Fruit fly (Drosophila melanogaster) whole organism, prepupa: ENCODE results near the gene CG12099.

Experiments used
- Blimp-1 ChIP-seq: fragments of 200-800 bp; sonication (Bioruptor generic); optimal IDR thresholded peaks from 3 replicates; lab custom pipeline; 2017; ENCODE audit warnings: missing biosample characterization, missing genetic modification characterization, mild to moderate bottlenecking, moderate library complexity, missing genetic modification reagents
- CG10631 ChIP-seq: fragments of 200-800 bp; sonication (Bioruptor generic); optimal IDR thresholded peaks from 2 replicates; lab custom pipeline; 2016; ENCODE audit warnings: missing biosample characterization, missing genetic modification characterization
- CG10669 ChIP-seq: fragments of 200-800 bp; sonication (Bioruptor generic); optimal IDR thresholded peaks from 3 replicates; lab custom pipeline; 2018; ENCODE audit warnings: missing biosample characterization, mild to moderate bottlenecking, missing genetic modification characterization, moderate library complexity
- CG11294 ChIP-seq: fragments of 200-800 bp; sonication (Bioruptor generic); IDR thresholded peaks from 2 replicates; pipeline ENCODE4 v1.3.6; 2022; ENCODE audit warnings: missing biosample characterization, missing genetic modification characterization
- CG11762 ChIP-seq: fragments of 200-800 bp; sonication (Bioruptor generic); optimal IDR thresholded peaks from 3 replicates; lab custom pipeline; 2016; ENCODE audit warnings: missing biosample characterization, missing genetic modification characterization; ENCODE audit not compliant: insufficient read depth
- CG11902 ChIP-seq: fragments of 200-800 bp; sonication (Bioruptor generic); optimal IDR thresholded peaks from 3 replicates; lab custom pipeline; 2016; ENCODE audit warnings: missing biosample characterization, missing genetic modification characterization
- CG15336 ChIP-seq: fragments of 200-800 bp; sonication (Bioruptor generic); IDR thresholded peaks from 2 replicates; pipeline ENCODE4 v1.3.6; 2022; ENCODE audit warnings: missing biosample characterization, missing genetic modification characterization
- CG1621 ChIP-seq: fragments of 200-800 bp; sonication (Bioruptor generic); optimal IDR thresholded peaks from 3 replicates; lab custom pipeline; 2018; ENCODE audit warnings: missing biosample characterization, mild to moderate bottlenecking, missing genetic modification characterization
- CG16779 ChIP-seq: fragments of 200-800 bp; sonication (Bioruptor generic); optimal IDR thresholded peaks from 3 replicates; lab custom pipeline; 2017; ENCODE audit warnings: missing biosample characterization, mild to moderate bottlenecking, missing genetic modification characterization
- CG3032 ChIP-seq: fragments of 200-800 bp; optimal IDR thresholded peaks from 2 replicates; lab custom pipeline; 2019; ENCODE audit warnings: missing biosample characterization, mild to moderate bottlenecking, missing genetic modification characterization, moderate library complexity
- CG31627 ChIP-seq: fragments of 200-800 bp; sonication (Bioruptor generic); optimal IDR thresholded peaks from 3 replicates; lab custom pipeline; 2016; ENCODE audit warnings: missing biosample characterization, missing genetic modification characterization
- CG3919 ChIP-seq: fragments of 200-800 bp; sonication (Bioruptor generic); optimal IDR thresholded peaks from 3 replicates; lab custom pipeline; 2016; ENCODE audit warnings: missing biosample characterization, missing genetic modification characterization
- CG4318 ChIP-seq: fragments of 200-800 bp; sonication (Bioruptor generic); optimal IDR thresholded peaks from 3 replicates; lab custom pipeline; 2017; ENCODE audit warnings: missing biosample characterization, mild to moderate bottlenecking, missing genetic modification characterization
- CG6163 ChIP-seq: fragments of 200-800 bp; sonication (Bioruptor generic); IDR thresholded peaks from 3 replicates; pipeline ENCODE4 v1.3.6; 2022; ENCODE audit warnings: missing biosample characterization, missing genetic modification characterization
- CG6808 ChIP-seq: fragments of 200-800 bp; sonication (Bioruptor generic); optimal IDR thresholded peaks from 3 replicates; lab custom pipeline; 2017; ENCODE audit warnings: missing biosample characterization, missing genetic modification characterization, mild to moderate bottlenecking, moderate library complexity, missing genetic modification reagents
- CG6854 ChIP-seq: fragments of 200-800 bp; sonication (Bioruptor generic); optimal IDR thresholded peaks from 2 replicates; lab custom pipeline; 2017; ENCODE audit warnings: missing biosample characterization, mild to moderate bottlenecking, missing genetic modification characterization
- CG7368 ChIP-seq: fragments of 200-800 bp; sonication (Bioruptor generic); optimal IDR thresholded peaks from 3 replicates; lab custom pipeline; 2016; ENCODE audit warnings: missing biosample characterization, missing genetic modification characterization
- CG8119 ChIP-seq: fragments of 200-800 bp; sonication (Bioruptor generic); IDR thresholded peaks from 3 replicates; pipeline ENCODE4 v1.3.6; 2022; ENCODE audit warnings: missing biosample characterization, missing genetic modification characterization
- CG8319 ChIP-seq: fragments of 200-800 bp; sonication (Bioruptor generic); optimal IDR thresholded peaks from 3 replicates; lab custom pipeline; 2016; ENCODE audit warnings: missing biosample characterization, missing genetic modification characterization
- CG8632 ChIP-seq: fragments of 200-800 bp; sonication (Bioruptor generic); optimal IDR thresholded peaks from 3 replicates; lab custom pipeline; 2016; ENCODE audit warnings: missing biosample characterization, missing genetic modification characterization
- CG9139 ChIP-seq: fragments of 200-800 bp; sonication (Bioruptor generic); optimal IDR thresholded peaks from 3 replicates; lab custom pipeline; 2017; ENCODE audit warnings: missing biosample characterization, mild to moderate bottlenecking, missing genetic modification characterization
- Eip78C ChIP-seq: fragments of 200-800 bp; sonication (Bioruptor generic); peaks from one replicate; lab custom pipeline; 2016; ENCODE audit warnings: missing biosample characterization, missing genetic modification characterization
- Eip93F ChIP-seq: fragments of 200-800 bp; sonication (Bioruptor generic); optimal IDR thresholded peaks from 2 replicates; lab custom pipeline; 2016; ENCODE audit warnings: missing biosample characterization, mild to moderate bottlenecking, missing genetic modification characterization
- Ets21C ChIP-seq: fragments of 200-800 bp; sonication (Bioruptor generic); optimal IDR thresholded peaks from 3 replicates; lab custom pipeline; 2016; ENCODE audit warnings: missing biosample characterization, missing genetic modification characterization
- Gug ChIP-seq: fragments of 200-800 bp; sonication (Bioruptor generic); IDR thresholded peaks from 2 replicates; pipeline ENCODE4 v1.3.6; 2022; ENCODE audit warnings: missing biosample characterization, missing genetic modification characterization
- Hr38 ChIP-seq: sonication (Bioruptor generic); optimal IDR thresholded peaks from 2 replicates; lab custom pipeline; 2016; ENCODE audit warnings: missing biosample characterization, missing genetic modification characterization
- Hr39 ChIP-seq: fragments of 200-800 bp; sonication (Bioruptor generic); optimal IDR thresholded peaks from 2 replicates; lab custom pipeline; 2016; ENCODE audit warnings: missing biosample characterization, missing genetic modification characterization
- Hr4 ChIP-seq: fragments of 200-800 bp; sonication (Bioruptor generic); optimal IDR thresholded peaks from 3 replicates; lab custom pipeline; 2016; ENCODE audit warnings: missing biosample characterization, missing genetic modification characterization
- Lpt ChIP-seq: fragments of 200-800 bp; sonication (Bioruptor generic); optimal IDR thresholded peaks from 3 replicates; lab custom pipeline; 2016; ENCODE audit warnings: missing biosample characterization, missing genetic modification characterization
- Met ChIP-seq: fragments of 200-800 bp; sonication (Bioruptor generic); optimal IDR thresholded peaks from 3 replicates; lab custom pipeline; 2016; ENCODE audit warnings: missing biosample characterization, missing genetic modification characterization
- OdsH ChIP-seq: fragments of 200-800 bp; sonication (Bioruptor generic); optimal IDR thresholded peaks from 3 replicates; lab custom pipeline; 2016; ENCODE audit warnings: missing biosample characterization, missing genetic modification characterization
- Smox ChIP-seq: fragments of 200-800 bp; sonication (Bioruptor generic); optimal IDR thresholded peaks from 3 replicates; lab custom pipeline; 2016; ENCODE audit warnings: missing biosample characterization, missing genetic modification characterization
- Sox102F ChIP-seq: fragments of 200-800 bp; sonication (Bioruptor generic); optimal IDR thresholded peaks from 2 replicates; lab custom pipeline; 2016; ENCODE audit warnings: missing biosample characterization, mild to moderate bottlenecking, missing genetic modification characterization
- Sox14 ChIP-seq: fragments of 200-800 bp; sonication (Bioruptor generic); optimal IDR thresholded peaks from 3 replicates; lab custom pipeline; 2016; ENCODE audit warnings: missing biosample characterization, missing genetic modification characterization
- Sox15 ChIP-seq: fragments of 200-800 bp; sonication (Bioruptor generic); optimal IDR thresholded peaks from 3 replicates; lab custom pipeline; 2016; ENCODE audit warnings: missing biosample characterization, missing genetic modification characterization
- achi ChIP-seq: fragments of 200-800 bp; sonication (Bioruptor generic); optimal IDR thresholded peaks from 3 replicates; lab custom pipeline; 2016; ENCODE audit warnings: missing biosample characterization, missing genetic modification characterization
- acj6 ChIP-seq: fragments of 200-800 bp; sonication (Bioruptor generic); optimal IDR thresholded peaks from 3 replicates; lab custom pipeline; 2016; ENCODE audit warnings: missing biosample characterization, missing genetic modification characterization
- cyc ChIP-seq: fragments of 200-800 bp; sonication (Bioruptor generic); optimal IDR thresholded peaks from 3 replicates; lab custom pipeline; 2016; ENCODE audit warnings: missing biosample characterization, missing genetic modification characterization
- dac ChIP-seq: fragments of 200-800 bp; sonication (Bioruptor generic); optimal IDR thresholded peaks from 2 replicates; lab custom pipeline; 2017; ENCODE audit warnings: missing biosample characterization, mild to moderate bottlenecking, missing genetic modification characterization
- dsx ChIP-seq: fragments of 200-800 bp; optimal IDR thresholded peaks from 3 replicates; lab custom pipeline; 2019; ENCODE audit warnings: missing biosample characterization, mild to moderate bottlenecking, missing genetic modification characterization, moderate library complexity; ENCODE audit not compliant: poor library complexity, severe bottlenecking
- eg ChIP-seq: fragments of 200-800 bp; sonication (Bioruptor generic); IDR thresholded peaks from 3 replicates; pipeline ENCODE4 v1.3.6; 2022; ENCODE audit warnings: missing biosample characterization, missing genetic modification characterization
- fd59A ChIP-seq: fragments of 200-800 bp; sonication (Bioruptor generic); optimal IDR thresholded peaks from 2 replicates; lab custom pipeline; 2017; ENCODE audit warnings: missing biosample characterization, mild to moderate bottlenecking, missing genetic modification characterization, missing genetic modification reagents
- fd85E ChIP-seq: fragments of 200-800 bp; sonication (Bioruptor generic); optimal IDR thresholded peaks from 3 replicates; lab custom pipeline; 2016; ENCODE audit warnings: missing biosample characterization, missing genetic modification characterization
- fkh ChIP-seq: fragments of 200-800 bp; sonication (Bioruptor generic); optimal IDR thresholded peaks from 3 replicates; lab custom pipeline; 2017; ENCODE audit warnings: missing biosample characterization, mild to moderate bottlenecking, missing genetic modification characterization, moderate library complexity
- lz ChIP-seq: fragments of 200-800 bp; sonication (Bioruptor generic); optimal IDR thresholded peaks from 3 replicates; lab custom pipeline; 2016; ENCODE audit warnings: missing biosample characterization, missing genetic modification characterization
- pdm3 ChIP-seq: fragments of 200-800 bp; sonication (Bioruptor generic); optimal IDR thresholded peaks from 3 replicates; lab custom pipeline; 2016; ENCODE audit warnings: missing biosample characterization, missing genetic modification characterization
- salr ChIP-seq, 2 experiments: fragments of 200-800 bp; sonication (Bioruptor generic); optimal IDR thresholded peaks; 3 replicates each; lab custom pipeline; 2016 to 2018; ENCODE audit warnings: missing biosample characterization in 2 of 2, missing genetic modification characterization in 2 of 2, mild to moderate bottlenecking in 1 of 2
- spab ChIP-seq: fragments of 200-800 bp; sonication (Bioruptor generic); optimal IDR thresholded peaks from 2 replicates; lab custom pipeline; 2017; ENCODE audit warnings: missing biosample characterization, mild to moderate bottlenecking, missing genetic modification characterization, missing genetic modification reagents
- svp ChIP-seq: fragments of 200-800 bp; sonication (Bioruptor generic); peaks from one replicate; lab custom pipeline; 2016; ENCODE audit warnings: missing biosample characterization, missing genetic modification characterization
- topi ChIP-seq: fragments of 200-800 bp; sonication (Bioruptor generic); optimal IDR thresholded peaks from 3 replicates; lab custom pipeline; 2016; ENCODE audit warnings: missing biosample characterization, missing genetic modification characterization
- vri ChIP-seq: fragments of 200-800 bp; sonication (Bioruptor generic); optimal IDR thresholded peaks from 3 replicates; lab custom pipeline; 2016; ENCODE audit warnings: missing biosample characterization, mild to moderate bottlenecking, missing genetic modification characterization

The CG12099 gene

dm6 chr3L:1517274-1518047 lies 40.8 kb downstream of the CG12099 start:
- TF ChIP-seq CG8319, result peak; percentile 57
- TF ChIP-seq Lpt, result peak; percentile 68
- TF ChIP-seq vri (GFP tag; lab: Kevin White, UChicago), result peak; percentile 64
- TF ChIP-seq Smox (GFP tag; lab: Kevin White, UChicago), result peak; percentile 72
- TF ChIP-seq Sox15 (GFP tag; lab: Kevin White, UChicago), result peak; percentile 44
- TF ChIP-seq lz (GFP tag; lab: Kevin White, UChicago), result peak; percentile 78
- TF ChIP-seq salr (GFP tag; optimal IDR thresholded peaks at IDR 0.05; lab: Kevin White, UChicago), result peak; percentile 42 to 47
- TF ChIP-seq CG8119 (GFP tag; lab: Robert Waterston, UW), result peak; percentile 72
- peak; percentile 50 for TF ChIP-seq CG10669 (GFP tag; lab: Kevin White, UChicago)
- peak; percentile 60 for TF ChIP-seq CG8632 (GFP tag; lab: Kevin White, UChicago)
- TF ChIP-seq CG11902, result peak; percentile 42
- no peak for TF ChIP-seq fkh (GFP tag; lab: Kevin White, UChicago)
- TF ChIP-seq fd85E, result peak; percentile 72
- no peak for TF ChIP-seq pdm3
- TF ChIP-seq OdsH (GFP tag; lab: Kevin White, UChicago), result peak; percentile 85
- TF ChIP-seq CG3919, result peak; percentile 86
- peak; percentile 61 for TF ChIP-seq CG11762 (GFP tag; lab: Kevin White, UChicago)
- peak; percentile 32 for TF ChIP-seq Blimp-1 (GFP tag; lab: Kevin White, UChicago)
- TF ChIP-seq CG31627, result peak; percentile 80
- peak; percentile 79 for TF ChIP-seq Met
- peak; percentile 76 for TF ChIP-seq Hr4 (GFP tag; lab: Kevin White, UChicago)
- TF ChIP-seq CG10631 (GFP tag; lab: Kevin White, UChicago), result peak; percentile 81
- peak; percentile 89 for TF ChIP-seq CG6163 (GFP tag; lab: Robert Waterston, UW)
- TF ChIP-seq topi (GFP tag; lab: Kevin White, UChicago), result peak; percentile 72
- peak; percentile 21 for TF ChIP-seq fd59A
- TF ChIP-seq acj6 (GFP tag; lab: Kevin White, UChicago), result peak; percentile 80
- TF ChIP-seq Gug (GFP tag; lab: Robert Waterston, UW), result peak; percentile 74
- TF ChIP-seq Hr38 (GFP tag; lab: Kevin White, UChicago), result peak; percentile 68
- no peak for TF ChIP-seq CG16779 (tag; lab: Kevin White, UChicago)
- TF ChIP-seq eg (GFP tag; lab: Robert Waterston, UW), result peak; percentile 81
- peak; percentile 82 for TF ChIP-seq svp
- peak; percentile 10 for TF ChIP-seq CG3032 (tag; lab: Kevin White, UChicago)
- TF ChIP-seq CG11294, result peak; percentile 56; the same call in 1 of the 2 replicates
- peak; percentile 79 for TF ChIP-seq Sox102F
- peak; percentile 74 for TF ChIP-seq CG7368 (GFP tag; lab: Kevin White, UChicago)
- peak; percentile 91 for TF ChIP-seq Eip78C (GFP tag; lab: Kevin White, UChicago)
- peak; percentile 45 for TF ChIP-seq CG9139 (GFP tag; lab: Kevin White, UChicago)
- peak; percentile 78 for TF ChIP-seq Hr39 (GFP tag; lab: Kevin White, UChicago)
- TF ChIP-seq CG1621, result peak; percentile 49
- peak; percentile 57 for TF ChIP-seq Ets21C
- TF ChIP-seq spab (GFP tag; lab: Kevin White, UChicago), result no peak
- TF ChIP-seq Sox14, result peak; percentile 60
- TF ChIP-seq achi (GFP tag; lab: Kevin White, UChicago), result peak; percentile 75
- TF ChIP-seq cyc (GFP tag; lab: Kevin White, UChicago), result peak; percentile 77
- TF ChIP-seq Eip93F, result no peak
- no peak for TF ChIP-seq dsx (GFP tag; lab: Kevin White, UChicago)
- TF ChIP-seq CG15336 (GFP tag; lab: Robert Waterston, UW), result peak; percentile 73
- peak; percentile 49 for TF ChIP-seq dac (GFP tag; lab: Kevin White, UChicago)
- TF ChIP-seq CG6808 (GFP tag; lab: Kevin White, UChicago), result peak; percentile 19
- no peak for TF ChIP-seq CG4318 (GFP tag; lab: Kevin White, UChicago)
- peak; percentile 59 for TF ChIP-seq CG6854 (GFP tag; lab: Kevin White, UChicago)
